Fruit fly (Drosophila melanogaster): ENCODE data around the gene Polr2D.

The Polr2D gene

dm6 chr3R:18243718-18244170 lies 11.5 kb downstream of the Polr2D start:
- TF ChIP-seq CG14711 (tag; optimal IDR thresholded peaks at IDR 0.05) (peak; percentile 94), kay (GFP tag; ENCODE audit: borderline replicate concordance) (peak; percentile 96), Mnt (GFP tag; optimal IDR thresholded peaks at IDR 0.05) (no peak), Hr96 (GFP tag; optimal IDR thresholded peaks at IDR 0.05) (peak; percentile 38)

- TF ChIP-seq cnc (optimal IDR thresholded peaks at IDR 0.05) = peak in 1 of 2 experiments; percentile 35
- TF ChIP-seq Hr96 (GFP tag; optimal IDR thresholded peaks at IDR 0.05) = no peak
These were observed 12.3 kb downstream of the Polr2D start for dm6 chr3R:18243000-18243399.

dm6 chr3R:18242089-18242955 lies 13.0 kb downstream of the Polr2D start, which contains the start of the genes CG7156 and 14-3-3epsilon:
Gene CG7156, minus strand, starts transcription at chr3R:18242159.
Gene 14-3-3epsilon, plus strand, starts transcription at chr3R:18242531.
- TF ChIP-seq cic (GFP tag; optimal IDR thresholded peaks at IDR 0.05) (no peak), CG7101 (tag; optimal IDR thresholded peaks at IDR 0.05) (peak; percentile 52), Mnt (GFP tag; optimal IDR thresholded peaks at IDR 0.05) (peak; percentile 53), CG33017 (tag; optimal IDR thresholded peaks at IDR 0.05) (no peak), CG12768 (GFP tag; optimal IDR thresholded peaks at IDR 0.05) (peak; percentile 25), CG11617 (GFP tag; optimal IDR thresholded peaks at IDR 0.05) (no peak), toe (GFP tag; optimal IDR thresholded peaks at IDR 0.05) (peak; percentile 28), CG14711 (tag; optimal IDR thresholded peaks at IDR 0.05) (peak; percentile 13), bab1 (GFP tag; optimal IDR thresholded peaks at IDR 0.05) (peak; percentile 50), Clk (GFP tag; optimal IDR thresholded peaks at IDR 0.05) (no peak), CG7045 (GFP tag; optimal IDR thresholded peaks at IDR 0.05) (peak; percentile 22), pad (GFP tag; optimal IDR thresholded peaks at IDR 0.05) (peak; percentile 5), kay (GFP tag; ENCODE audit: borderline replicate concordance) (no peak), CG1620 (GFP tag; optimal IDR thresholded peaks at IDR 0.05) (peak; percentile 28), cnc (optimal IDR thresholded peaks at IDR 0.05) (no peak), Hr96 (GFP tag; optimal IDR thresholded peaks at IDR 0.05) (peak; percentile 25), tj (GFP tag; optimal IDR thresholded peaks at IDR 0.05) (no peak), ovo (GFP tag; optimal IDR thresholded peaks at IDR 0.05) (peak; percentile 8), CG5204 (GFP tag; optimal IDR thresholded peaks at IDR 0.05) (no peak), Crg-1 (GFP tag; optimal IDR thresholded peaks at IDR 0.05) (no peak)

dm6 chr3R:18235879-18236278 lies 19.4 kb downstream of the Polr2D start, which contains the start of gene repo:
Gene repo, plus strand, starts transcription at chr3R:18236192.
- TF ChIP-seq CG14711 (tag; optimal IDR thresholded peaks at IDR 0.05) (no peak), pad (GFP tag; optimal IDR thresholded peaks at IDR 0.05) (peak; percentile 13), tj (GFP tag; optimal IDR thresholded peaks at IDR 0.05) (peak; percentile 1), toe (GFP tag; optimal IDR thresholded peaks at IDR 0.05) (no peak)

- no peak for TF ChIP-seq CG1620 (GFP tag; optimal IDR thresholded peaks at IDR 0.05)
- TF ChIP-seq CG5204 (GFP tag; optimal IDR thresholded peaks at IDR 0.05) = no peak
These were observed 20.5 kb downstream of the Polr2D start for dm6 chr3R:18234699-18235257.

- no peak for TF ChIP-seq CG11617 (GFP tag; optimal IDR thresholded peaks at IDR 0.05)
- TF ChIP-seq Clk (GFP tag; optimal IDR thresholded peaks at IDR 0.05) = no peak
- no peak for TF ChIP-seq tj (GFP tag; optimal IDR thresholded peaks at IDR 0.05)
- TF ChIP-seq CG7101 (tag; optimal IDR thresholded peaks at IDR 0.05) = no peak
- TF ChIP-seq toe (GFP tag; optimal IDR thresholded peaks at IDR 0.05) = no peak
- TF ChIP-seq CG7045 (GFP tag; optimal IDR thresholded peaks at IDR 0.05) = no peak
- no peak for TF ChIP-seq CG14711 (tag; optimal IDR thresholded peaks at IDR 0.05)
- TF ChIP-seq ovo (GFP tag; optimal IDR thresholded peaks at IDR 0.05) = no peak
- TF ChIP-seq bab1 (GFP tag; optimal IDR thresholded peaks at IDR 0.05) = no peak
- TF ChIP-seq CG1620 (GFP tag; optimal IDR thresholded peaks at IDR 0.05) = no peak
- no peak for TF ChIP-seq CG5204 (GFP tag; optimal IDR thresholded peaks at IDR 0.05)
- no peak for TF ChIP-seq CG33017 (tag; optimal IDR thresholded peaks at IDR 0.05)
- no peak for TF ChIP-seq CG12768 (GFP tag; optimal IDR thresholded peaks at IDR 0.05)
- no peak for TF ChIP-seq cnc (optimal IDR thresholded peaks at IDR 0.05)
These were observed 23.1 kb downstream of the Polr2D start for dm6 chr3R:18232187-18232586.

- no peak for TF ChIP-seq Clk (GFP tag; optimal IDR thresholded peaks at IDR 0.05)
- peak; percentile 16 for TF ChIP-seq cic (GFP tag; optimal IDR thresholded peaks at IDR 0.05)
These were observed 25.1 kb downstream of the Polr2D start for dm6 chr3R:18230229-18230628.

Data from whole organism, adult.